Worm (Caenorhabditis elegans) whole organism, L4 larva: ENCODE data around the gene cat-4.

Experiments used
- D1046.2 ChIP-seq: fragments of 200-800 bp; sonication (Bioruptor generic); IDR thresholded peaks from 2 replicates; pipeline ENCODE4 v1.3.6; 2022; ENCODE audit warnings: missing genetic modification characterization, missing compliant biosample characterization
- F26F4.8 ChIP-seq: fragments of 200-800 bp; sonication (Bioruptor generic); conservative IDR thresholded peaks from 2 replicates; pipeline ENCODE4 v1.3.6; 2022; ENCODE audit warnings: missing genetic modification characterization, missing compliant biosample characterization
- F37D6.2 ChIP-seq: sonication (generic microtip); optimal IDR thresholded peaks from 2 replicates; lab custom pipeline; 2016; ENCODE audit warnings: mild to moderate bottlenecking, missing genetic modification characterization, missing compliant biosample characterization
- T20F7.1 ChIP-seq: fragments of 200-800 bp; sonication (Bioruptor generic); optimal IDR thresholded peaks from 2 replicates; lab custom pipeline; 2018; ENCODE audit warnings: mild to moderate bottlenecking, missing genetic modification characterization, missing compliant biosample characterization
- ZK546.5 ChIP-seq, 2 experiments: sonication (generic microtip); optimal IDR thresholded peaks; 2 replicates each; lab custom pipeline; 2017; ENCODE audit warnings: missing biosample characterization in 2 of 2, missing genetic modification characterization in 2 of 2
- aha-1 ChIP-seq: fragments of 150-350 bp; peaks from one replicate; lab custom pipeline; 2014; ENCODE audit warnings: missing biosample characterization, missing genetic modification characterization
- ama-1 ChIP-seq: fragments of 150-350 bp; optimal IDR thresholded peaks from 2 replicates; lab custom pipeline; 2014; ENCODE audit warnings: inconsistent platforms, mixed read lengths
- ceh-20 ChIP-seq: fragments of 200-800 bp; sonication (Bioruptor generic); IDR thresholded peaks from 2 replicates; pipeline ENCODE4 v1.3.6; 2022; ENCODE audit warnings: missing genetic modification reagents, missing genetic modification characterization, missing compliant biosample characterization
- ceh-32 ChIP-seq: sonication (generic microtip); optimal IDR thresholded peaks from 2 replicates; lab custom pipeline; 2016; ENCODE audit warnings: mild to moderate bottlenecking, missing genetic modification characterization, missing compliant biosample characterization; ENCODE audit not compliant: poor library complexity
- ceh-62 ChIP-seq: sonication (generic microtip); optimal IDR thresholded peaks from 2 replicates; lab custom pipeline; 2017; ENCODE audit warnings: missing biosample characterization, missing genetic modification characterization
- ceh-82 ChIP-seq: sonication (generic microtip); optimal IDR thresholded peaks from 2 replicates; lab custom pipeline; 2017; ENCODE audit warnings: missing biosample characterization, missing genetic modification characterization
- dmd-6 ChIP-seq: fragments of 200-800 bp; sonication (Bioruptor generic); IDR thresholded peaks from 2 replicates; pipeline ENCODE4 v1.3.6; 2022; ENCODE audit warnings: missing genetic modification reagents, missing genetic modification characterization, missing compliant biosample characterization
- dmd-8 ChIP-seq: fragments of 200-800 bp; sonication (Bioruptor generic); IDR thresholded peaks from 2 replicates; pipeline ENCODE4 v1.3.6; 2022; ENCODE audit warnings: missing genetic modification characterization, missing compliant biosample characterization
- dpl-1 ChIP-seq: fragments of 150-350 bp; optimal IDR thresholded peaks from 2 replicates; lab custom pipeline; 2014; ENCODE audit warnings: missing biosample characterization, missing genetic modification reagents, missing genetic modification characterization
- dve-1 ChIP-seq: sonication (generic microtip); optimal IDR thresholded peaks from 2 replicates; lab custom pipeline; 2017; ENCODE audit warnings: antibody characterized with exemption, mild to moderate bottlenecking, missing genetic modification characterization, missing compliant biosample characterization; ENCODE audit not compliant: insufficient read depth
- fos-1 ChIP-seq: fragments of 150-350 bp; optimal IDR thresholded peaks from 2 replicates; lab custom pipeline; 2014; ENCODE audit warnings: missing biosample characterization, missing genetic modification characterization
- hif-1 ChIP-seq, 2 experiments: sonication (generic microtip); optimal IDR thresholded peaks; 2 replicates each; lab custom pipeline; 2016 to 2017; ENCODE audit warnings: missing compliant biosample characterization in 2 of 2, missing genetic modification characterization in 2 of 2, missing genetic modification reagents in 2 of 2, missing genotype in 2 of 2, mild to moderate bottlenecking in 1 of 2
- hlh-11 ChIP-seq: fragments of 200-800 bp; sonication (Bioruptor generic); optimal IDR thresholded peaks from 2 replicates; lab custom pipeline; 2018; ENCODE audit warnings: mild to moderate bottlenecking, missing genetic modification characterization, missing compliant biosample characterization
- hlh-30 ChIP-seq: sonication (generic microtip); optimal IDR thresholded peaks from 2 replicates; lab custom pipeline; 2017; ENCODE audit warnings: antibody characterized with exemption, mild to moderate bottlenecking, missing genetic modification characterization, missing compliant biosample characterization; ENCODE audit not compliant: insufficient read depth
- hmg-1.1 ChIP-seq: fragments of 200-800 bp; sonication (Bioruptor generic); IDR thresholded peaks from 2 replicates; pipeline ENCODE4 v1.3.6; 2022; ENCODE audit warnings: missing genetic modification reagents, missing genetic modification characterization, missing compliant biosample characterization
- lin-1 ChIP-seq: fragments of 200-800 bp; sonication (Bioruptor generic); IDR thresholded peaks from 2 replicates; pipeline ENCODE4 v1.3.6; 2022; ENCODE audit warnings: missing genetic modification reagents, missing genetic modification characterization, missing compliant biosample characterization
- lin-29 ChIP-seq: fragments of 200-800 bp; sonication (Bioruptor generic); IDR thresholded peaks from 2 replicates; pipeline ENCODE4 v1.3.6; 2022; ENCODE audit warnings: missing genetic modification reagents, missing genetic modification characterization, missing compliant biosample characterization
- lin-38 ChIP-seq: fragments of 200-800 bp; sonication (Bioruptor generic); IDR thresholded peaks from 2 replicates; pipeline ENCODE4 v1.3.6; 2022; ENCODE audit warnings: missing genetic modification reagents, missing genetic modification characterization, missing compliant biosample characterization
- lsy-2 ChIP-seq, 2 experiments: fragments of 150-350 bp in 1 of 2; sonication (generic microtip) in 1 of 2; optimal IDR thresholded peaks; 2 replicates each; lab custom pipeline; 2014 to 2017; ENCODE audit warnings: missing biosample characterization in 2 of 2, missing genetic modification characterization in 2 of 2
- madf-5 ChIP-seq, 2 experiments: fragments of 200-800 bp; sonication (Bioruptor generic); IDR thresholded peaks; 2 replicates each; pipeline ENCODE4 v1.3.6; 2022; ENCODE audit warnings: missing compliant biosample characterization in 2 of 2, missing genetic modification characterization in 2 of 2
- madf-9 ChIP-seq: fragments of 200-800 bp; sonication (Bioruptor generic); conservative IDR thresholded peaks from 2 replicates; pipeline ENCODE4 v1.3.6; 2022; ENCODE audit warnings: missing genetic modification reagents, missing genetic modification characterization, missing compliant biosample characterization
- mdl-1 ChIP-seq, 2 experiments: fragments of 150-350 bp in 1 of 2; sonication (generic microtip) in 1 of 2; optimal IDR thresholded peaks; 2 replicates each; lab custom pipeline; 2014 to 2017; ENCODE audit warnings: missing biosample characterization in 2 of 2, missing genetic modification characterization in 2 of 2
- mep-1 ChIP-seq: fragments of 150-350 bp; sonication (generic microtip); optimal IDR thresholded peaks from 3 replicates; lab custom pipeline; 2014; ENCODE audit warnings: missing biosample characterization, missing genetic modification characterization
- mes-2 ChIP-seq: sonication (generic microtip); optimal IDR thresholded peaks from 2 replicates; lab custom pipeline; 2016; ENCODE audit warnings: missing genotype, mild to moderate bottlenecking, missing genetic modification characterization, missing compliant biosample characterization; ENCODE audit not compliant: poor library complexity, severe bottlenecking
- mxl-2 ChIP-seq: fragments of 200-800 bp; sonication (Bioruptor generic); conservative IDR thresholded peaks from 2 replicates; pipeline ENCODE4 v1.3.6; 2022; ENCODE audit warnings: missing genetic modification reagents, missing genetic modification characterization, missing compliant biosample characterization
- mxl-3 ChIP-seq: fragments of 200-800 bp; sonication (Bioruptor generic); optimal IDR thresholded peaks from 2 replicates; lab custom pipeline; 2018; ENCODE audit warnings: mild to moderate bottlenecking, missing genetic modification characterization, missing compliant biosample characterization
- nhr-10 ChIP-seq: fragments of 150-350 bp; optimal IDR thresholded peaks from 2 replicates; lab custom pipeline; 2014; ENCODE audit warnings: missing biosample characterization, missing genetic modification characterization
- nhr-102 ChIP-seq: sonication (generic microtip); optimal IDR thresholded peaks from 2 replicates; lab custom pipeline; 2016; ENCODE audit warnings: mild to moderate bottlenecking, missing genetic modification characterization, moderate library complexity, missing compliant biosample characterization
- nhr-28 ChIP-seq: fragments of 150-350 bp; optimal IDR thresholded peaks from 2 replicates; lab custom pipeline; 2014; ENCODE audit warnings: missing biosample characterization, missing genetic modification characterization
- nhr-76 ChIP-seq: fragments of 150-350 bp; optimal IDR thresholded peaks from 2 replicates; lab custom pipeline; 2014; ENCODE audit warnings: missing biosample characterization, missing genetic modification characterization
- pqm-1 ChIP-seq: sonication (generic microtip); optimal IDR thresholded peaks from 2 replicates; lab custom pipeline; 2017; ENCODE audit warnings: missing biosample characterization, missing genetic modification characterization
- saeg-2 ChIP-seq: fragments of 200-800 bp; sonication (Bioruptor generic); IDR thresholded peaks from 2 replicates; pipeline ENCODE4 v1.3.6; 2022; ENCODE audit warnings: missing genetic modification reagents, missing genetic modification characterization, missing compliant biosample characterization
- set-16 ChIP-seq: fragments of 200-800 bp; sonication (Bioruptor generic); IDR thresholded peaks from 2 replicates; pipeline ENCODE4 v1.3.6; 2022; ENCODE audit warnings: missing genetic modification reagents, missing genetic modification characterization, missing compliant biosample characterization
- snpc-1.2 ChIP-seq: fragments of 200-800 bp; sonication (Bioruptor generic); IDR thresholded peaks from 2 replicates; pipeline ENCODE4 v1.3.6; 2022; ENCODE audit warnings: missing genetic modification reagents, missing genetic modification characterization, missing compliant biosample characterization
- tra-1 ChIP-seq: fragments of 200-800 bp; sonication (Bioruptor generic); IDR thresholded peaks from 2 replicates; pipeline ENCODE4 v1.3.6; 2022; ENCODE audit warnings: missing genetic modification reagents, missing genetic modification characterization, missing compliant biosample characterization
- unc-39 ChIP-seq: sonication (generic microtip); optimal IDR thresholded peaks from 2 replicates; lab custom pipeline; 2017; ENCODE audit warnings: missing biosample characterization, missing genetic modification characterization
- unc-62 ChIP-seq, 3 experiments: fragments of 150-350 bp in 1 of 3; sonication (generic microtip); optimal IDR thresholded peaks in 2 of 3; peaks in 1 of 3; 1 replicate in 1 of 3; 2 replicates in 2 of 3; lab custom pipeline; 2014 to 2017; ENCODE audit warnings: missing biosample characterization in 3 of 3, missing genetic modification characterization in 3 of 3, missing genetic modification reagents in 3 of 3, missing genotype in 1 of 3
- zag-1 ChIP-seq: fragments of 150-350 bp; optimal IDR thresholded peaks from 2 replicates; lab custom pipeline; 2014; ENCODE audit warnings: missing biosample characterization, missing genetic modification characterization
- zfp-3 ChIP-seq: fragments of 200-800 bp; sonication (Bioruptor generic); conservative IDR thresholded peaks from 2 replicates; pipeline ENCODE4 v1.3.6; 2022; ENCODE audit warnings: missing genetic modification reagents, missing genetic modification characterization, missing compliant biosample characterization
- ztf-11 ChIP-seq: fragments of 150-350 bp; optimal IDR thresholded peaks from 2 replicates; lab custom pipeline; 2014; ENCODE audit warnings: missing biosample characterization, missing genetic modification characterization
- ztf-7 ChIP-seq: fragments of 150-350 bp; optimal IDR thresholded peaks from 2 replicates; lab custom pipeline; 2014; ENCODE audit warnings: missing biosample characterization, missing genetic modification characterization

The cat-4 gene

ce11 chrV:10529600-10529999, 35.1 kb upstream of the cat-4 start:
- TF ChIP-seq hlh-30 (no peak), lin-29 (GFP tag; lab: Robert Waterston, UW) (no peak), nhr-28 (peak; percentile 31), aha-1 (tag; lab: Kevin White, UChicago) (peak; percentile 90), ZK546.5 (tag; optimal IDR thresholded peaks at IDR 0.05; lab: Kevin White, UChicago) (no peak)

ce11 chrV:10532725-10533124, 32.0 kb upstream of the cat-4 start, which contains the start of gene txt-10:
TSS of gene txt-10 (minus strand) at chrV:10532825.
- no peak for TF ChIP-seq ceh-20 (GFP tag; lab: Robert Waterston, UW)
- TF ChIP-seq madf-5 (GFP tag; IDR thresholded peaks at IDR 0.05; lab: Robert Waterston, UW) = no peak
- no peak for TF ChIP-seq ceh-82 (tag; lab: Kevin White, UChicago)
- TF ChIP-seq nhr-76 = no peak
- TF ChIP-seq lin-29 (GFP tag; lab: Robert Waterston, UW) = no peak
- peak; percentile 34 for TF ChIP-seq aha-1 (tag; lab: Kevin White, UChicago)
- peak; percentile 9 for TF ChIP-seq mep-1 (tag; lab: Kevin White, UChicago)
- TF ChIP-seq ztf-11 = no peak
- TF ChIP-seq unc-39 (tag; lab: Kevin White, UChicago) = no peak
- no peak for TF ChIP-seq snpc-1.2 (GFP tag; lab: Robert Waterston, UW)
- TF ChIP-seq ceh-32 = no peak
- TF ChIP-seq ama-1 (lab: Kevin White, UChicago) = no peak
- TF ChIP-seq lin-1 (GFP tag; lab: Robert Waterston, UW) = no peak
- no peak for TF ChIP-seq hmg-1.1
- no peak for TF ChIP-seq lsy-2 (tag; optimal IDR thresholded peaks at IDR 0.05; lab: Kevin White, UChicago)
- no peak for TF ChIP-seq zag-1 (tag; lab: Kevin White, UChicago)
- TF ChIP-seq ztf-7 (tag; lab: Kevin White, UChicago) = no peak
- TF ChIP-seq saeg-2 (GFP tag; lab: Robert Waterston, UW) = no peak
- TF ChIP-seq unc-62 (GFP tag; optimal IDR thresholded peaks at IDR 0.05 in 1 of 2; lab: Kevin White, UChicago) = peak in 1 of 2 experiments; percentile 88
- TF ChIP-seq unc-62 (tag; optimal IDR thresholded peaks at IDR 0.05; lab: Kevin White, UChicago) = no peak
- TF ChIP-seq F26F4.8 (GFP tag; lab: Robert Waterston, UW) = no peak
- TF ChIP-seq, all 104 proteins: peak for 3

ce11 chrV:10535325-10535724, 29.4 kb upstream of the cat-4 start:
- TF ChIP-seq nhr-102 (no peak), mxl-2 (GFP tag; lab: Robert Waterston, UW) (no peak), nhr-28 (peak; percentile 55), mes-2 (tag; lab: Kevin White, UChicago) (peak; percentile 41), F26F4.8 (GFP tag; lab: Robert Waterston, UW) (0 out of 2 replicates have a peak, but pooled peaks have one; percentile 34), dmd-8 (GFP tag; lab: Robert Waterston, UW) (no peak), mdl-1 (tag; optimal IDR thresholded peaks at IDR 0.05; lab: Kevin White, UChicago) (peak in 1 of 2 experiments; percentile 71), hmg-1.1 (0 out of 2 replicates have a peak, but pooled peaks have one; percentile 18), hif-1 (tag; optimal IDR thresholded peaks at IDR 0.05; lab: Kevin White, UChicago) (peak in 1 of 2 experiments; percentile 14), F37D6.2 (tag; lab: Kevin White, UChicago) (no peak), mxl-3 (GFP tag; lab: Kevin White, UChicago) (peak; percentile 19), pqm-1 (tag; lab: Kevin White, UChicago) (peak; percentile 2), hlh-11 (tag; lab: Kevin White, UChicago) (peak; percentile 36), nhr-10 (no peak), dmd-6 (peak; percentile 37), lsy-2 (tag; optimal IDR thresholded peaks at IDR 0.05; lab: Kevin White, UChicago) (peak in 1 of 2 experiments; percentile 48), ZK546.5 (tag; optimal IDR thresholded peaks at IDR 0.05; lab: Kevin White, UChicago) (no peak), hlh-30 (peak; percentile 79), dpl-1 (GFP tag; lab: Kevin White, UChicago) (peak; percentile 1), T20F7.1 (GFP tag; lab: Kevin White, UChicago) (peak; percentile 8), lin-38 (GFP tag; lab: Robert Waterston, UW) (peak; percentile 29), D1046.2 (GFP tag; lab: Robert Waterston, UW) (no peak), zfp-3 (no peak), tra-1 (no peak), dve-1 (tag; lab: Kevin White, UChicago) (peak; percentile 61), unc-62 (GFP tag; optimal IDR thresholded peaks at IDR 0.05 in 1 of 2; lab: Kevin White, UChicago) (no peak), unc-62 (tag; optimal IDR thresholded peaks at IDR 0.05; lab: Kevin White, UChicago) (no peak), set-16 (GFP tag; lab: Robert Waterston, UW) (no peak), fos-1 (no peak), ceh-62 (no peak), madf-9 (no peak)
